Fruit fly (Drosophila melanogaster): ENCODE data around the gene mud.

mud gene

dm6 chrX:14233843-14234337 is 13.6 kb upstream of the mud start, which contains the start of gene CG42271 (continued):
- TF ChIP-seq CG18011 (GFP tag; optimal IDR thresholded peaks at IDR 0.05) (no peak), caup (GFP tag; optimal IDR thresholded peaks at IDR 0.05; ENCODE audit: severe bottlenecking) (no peak), CG8281 (tag; optimal IDR thresholded peaks at IDR 0.05) (no peak), Oli (tag; optimal IDR thresholded peaks at IDR 0.05) (peak; percentile 7), slbo (GFP tag; IDR thresholded peaks at IDR 0.05) (peak; percentile 52), Gsc (GFP tag; IDR thresholded peaks at IDR 0.05) (no peak), hb (GFP tag; IDR thresholded peaks at IDR 0.05; ENCODE audit: partially characterized antibody) (peak; percentile 93), tio (GFP tag; optimal IDR thresholded peaks at IDR 0.05) (no peak), CG32767 (GFP tag; IDR thresholded peaks at IDR 0.05) (no peak), Tbp (GFP tag; optimal IDR thresholded peaks at IDR 0.05) (no peak), CG6683 (GFP tag; optimal IDR thresholded peaks at IDR 0.05) (no peak), mam (GFP tag; optimal IDR thresholded peaks at IDR 0.05) (no peak), Ets65A (GFP tag) (peak; percentile 58), seq (GFP tag; IDR thresholded peaks at IDR 0.05) (no peak), tup (GFP tag; optimal IDR thresholded peaks at IDR 0.05) (no peak), wor (GFP tag; IDR thresholded peaks at IDR 0.05) (no peak), repo (GFP tag; optimal IDR thresholded peaks at IDR 0.05) (no peak), trem (tag; optimal IDR thresholded peaks at IDR 0.05) (peak; percentile 50), zen2 (GFP tag; IDR thresholded peaks at IDR 0.05; ENCODE audit: partially characterized antibody) (peak; percentile 89), grau (tag; optimal IDR thresholded peaks at IDR 0.05) (peak; percentile 63), CG6654 (GFP tag; optimal IDR thresholded peaks at IDR 0.05) (no peak), CG6272 (GFP tag; IDR thresholded peaks at IDR 0.05) (peak; percentile 54; the same call in 1 of the 2 replicates), ci (GFP tag; IDR thresholded peaks at IDR 0.05) (0 out of 3 replicates have a peak, but pooled peaks have one; percentile 9), CG6854 (GFP tag; optimal IDR thresholded peaks at IDR 0.05) (no peak), stwl (tag; optimal IDR thresholded peaks at IDR 0.05) (peak; percentile 76), Bgb (GFP tag; IDR thresholded peaks at IDR 0.05; ENCODE audit: partially characterized antibody) (peak; percentile 85), fru (optimal IDR thresholded peaks at IDR 0.05) (no peak), Nf-YA (GFP tag; IDR thresholded peaks at IDR 0.05) (no peak), CG17912 (GFP tag; optimal IDR thresholded peaks at IDR 0.05) (no peak), cad (GFP tag; optimal IDR thresholded peaks at IDR 0.05) (no peak), NFAT (GFP tag; IDR thresholded peaks at IDR 0.05) (no peak), CG8924 (tag; optimal IDR thresholded peaks at IDR 0.05) (peak; percentile 69), CG6765 (GFP tag; optimal IDR thresholded peaks at IDR 0.05) (no peak), B-H1 (GFP tag; IDR thresholded peaks at IDR 0.05) (no peak), CG9727 (GFP tag; optimal IDR thresholded peaks at IDR 0.05) (peak; percentile 64), Blimp-1 (GFP tag; optimal IDR thresholded peaks at IDR 0.05) (no peak), CG12769 (tag; optimal IDR thresholded peaks at IDR 0.05) (no peak), mld (GFP tag; IDR thresholded peaks at IDR 0.05; ENCODE audit: partially characterized antibody) (peak; percentile 87), Dip3 (GFP tag; optimal IDR thresholded peaks at IDR 0.05) (no peak), CG34422 (GFP tag; IDR thresholded peaks at IDR 0.05) (no peak), Sox100B (GFP tag; optimal IDR thresholded peaks at IDR 0.05) (no peak), CG4730 (GFP tag; IDR thresholded peaks at IDR 0.05) (no peak), CG9817 (tag; optimal IDR thresholded peaks at IDR 0.05) (peak; percentile 57), CG13775 (GFP tag; optimal IDR thresholded peaks at IDR 0.05) (peak; percentile 69), CG17829 (tag; optimal IDR thresholded peaks at IDR 0.05) (peak; percentile 44), maf-S (GFP tag; optimal IDR thresholded peaks at IDR 0.05) (no peak), YL-1 (GFP tag; optimal IDR thresholded peaks at IDR 0.05) (no peak), CG8359 (GFP tag; optimal IDR thresholded peaks at IDR 0.05; ENCODE audit: borderline replicate concordance) (peak; percentile 18), btn (GFP tag; optimal IDR thresholded peaks at IDR 0.05) (no peak), cato (GFP tag; optimal IDR thresholded peaks at IDR 0.05; ENCODE audit: borderline replicate concordance) (no peak), CG14014 (GFP tag; IDR thresholded peaks at IDR 0.05) (no peak)

Measured in whole organism, embryonic.